Worm (Caenorhabditis elegans) whole organism, L1 larva: Measurements from ENCODE around the gene paa-1.

Experiments
- C16A3.4 ChIP-seq: fragments of 150-350 bp; optimal IDR thresholded peaks from 2 replicates; lab custom pipeline; 2014; ENCODE audit warnings: missing biosample characterization, missing genetic modification characterization
- C34B4.2 ChIP-seq: sonication (generic microtip); optimal IDR thresholded peaks from 2 replicates; lab custom pipeline; 2017; ENCODE audit warnings: mild to moderate bottlenecking, missing genetic modification characterization, missing compliant biosample characterization
- F16B12.6 ChIP-seq: fragments of 150-350 bp; optimal IDR thresholded peaks from 2 replicates; lab custom pipeline; 2014; ENCODE audit warnings: missing biosample characterization, missing genetic modification characterization
- alr-1 ChIP-seq: fragments of 200-800 bp; sonication (Bioruptor generic); optimal IDR thresholded peaks from 2 replicates; lab custom pipeline; 2018; ENCODE audit warnings: borderline replicate concordance, mild to moderate bottlenecking, missing genetic modification characterization, missing compliant biosample characterization
- aly-2 ChIP-seq: fragments of 150-350 bp; optimal IDR thresholded peaks from 2 replicates; lab custom pipeline; 2014; ENCODE audit warnings: missing biosample characterization, missing genetic modification characterization
- blmp-1 ChIP-seq: fragments of 150-350 bp; optimal IDR thresholded peaks from 2 replicates; lab custom pipeline; 2014; ENCODE audit warnings: missing biosample characterization, missing genetic modification characterization
- ceh-63 ChIP-seq: fragments of 200-800 bp; sonication (Bioruptor generic); optimal IDR thresholded peaks from 2 replicates; lab custom pipeline; 2018; ENCODE audit warnings: mild to moderate bottlenecking, missing genetic modification characterization, missing compliant biosample characterization
- ceh-88 ChIP-seq: fragments of 200-800 bp; sonication (Bioruptor generic); IDR thresholded peaks from 2 replicates; pipeline ENCODE4 v1.3.6; 2022; ENCODE audit warnings: missing genetic modification characterization, missing compliant biosample characterization
- ceh-90 ChIP-seq: sonication (generic microtip); optimal IDR thresholded peaks from 2 replicates; lab custom pipeline; 2016; ENCODE audit warnings: missing genetic modification characterization, missing compliant biosample characterization
- dpl-1 ChIP-seq, 3 experiments: fragments of 150-350 bp in 2 of 3; sonication (generic microtip) in 1 of 3; optimal IDR thresholded peaks; 2 replicates each; lab custom pipeline; 2014 to 2017; ENCODE audit warnings: missing biosample characterization in 3 of 3, missing genetic modification characterization in 3 of 3, missing genetic modification reagents in 3 of 3
- efl-1 ChIP-seq, 4 experiments: fragments of 150-350 bp; optimal IDR thresholded peaks in 3 of 4; peaks in 1 of 4; 1 replicate in 1 of 4; 2 replicates in 3 of 4; lab custom pipeline; 2014; ENCODE audit warnings: missing biosample characterization in 2 of 4, missing genetic modification characterization in 2 of 4, missing genetic modification reagents in 2 of 4
- egl-13 ChIP-seq: sonication (generic microtip); optimal IDR thresholded peaks from 2 replicates; lab custom pipeline; 2016; ENCODE audit warnings: missing genotype, missing genetic modification reagents, missing genetic modification characterization, missing compliant biosample characterization
- elt-2 ChIP-seq: sonication (generic microtip); optimal IDR thresholded peaks from 2 replicates; lab custom pipeline; 2016; ENCODE audit warnings: missing genetic modification characterization, mild to moderate bottlenecking, inconsistent platforms, missing compliant biosample characterization, missing genetic modification reagents
- elt-3 ChIP-seq, 6 experiments: fragments of 150-350 bp in 1 of 6; sonication (generic microtip); optimal IDR thresholded peaks; 2 replicates each; lab custom pipeline; 2017 to 2018; ENCODE audit warnings: missing biosample characterization in 6 of 6, missing genetic modification characterization in 6 of 6, inconsistent platforms in 1 of 6
- fkh-4 ChIP-seq: sonication (generic microtip); optimal IDR thresholded peaks from 2 replicates; lab custom pipeline; 2016; ENCODE audit warnings: missing compliant biosample characterization, missing genetic modification characterization, borderline replicate concordance
- lin-35 ChIP-seq, 2 experiments: fragments of 150-350 bp; optimal IDR thresholded peaks; 2 replicates each; lab custom pipeline; 2014; ENCODE audit warnings: missing biosample characterization in 2 of 2, missing genetic modification characterization in 2 of 2, missing genetic modification reagents in 2 of 2
- lsy-2 ChIP-seq, 2 experiments: fragments of 150-350 bp; optimal IDR thresholded peaks; 2 replicates each; lab custom pipeline; 2014; ENCODE audit warnings: missing biosample characterization in 2 of 2, missing genetic modification characterization in 2 of 2
- mab-9 ChIP-seq: fragments of 200-800 bp; sonication (Bioruptor generic); IDR thresholded peaks from 2 replicates; pipeline ENCODE4 v1.3.6; 2022; ENCODE audit warnings: missing genetic modification reagents, missing genetic modification characterization, missing compliant biosample characterization
- mdl-1 ChIP-seq, 2 experiments: fragments of 150-350 bp; optimal IDR thresholded peaks; 2 replicates each; lab custom pipeline; 2014 to 2017; ENCODE audit warnings: missing biosample characterization in 2 of 2, missing genetic modification characterization in 2 of 2, inconsistent platforms in 1 of 2
- mef-2 ChIP-seq: fragments of 150-350 bp; optimal IDR thresholded peaks from 2 replicates; lab custom pipeline; 2014; ENCODE audit warnings: missing biosample characterization, missing genetic modification characterization
- nhr-11 ChIP-seq: fragments of 150-350 bp; optimal IDR thresholded peaks from 2 replicates; lab custom pipeline; 2014; ENCODE audit warnings: missing biosample characterization, missing genetic modification characterization
- nhr-12 ChIP-seq: sonication (generic microtip); optimal IDR thresholded peaks from 2 replicates; lab custom pipeline; 2017; ENCODE audit warnings: missing biosample characterization, missing genetic modification characterization
- nhr-237 ChIP-seq: fragments of 150-350 bp; optimal IDR thresholded peaks from 2 replicates; lab custom pipeline; 2014; ENCODE audit warnings: missing biosample characterization, missing genetic modification characterization
- nhr-47 ChIP-seq: sonication (generic microtip); optimal IDR thresholded peaks from 2 replicates; lab custom pipeline; 2016; ENCODE audit warnings: mild to moderate bottlenecking, missing genetic modification characterization, moderate library complexity, missing compliant biosample characterization
- nhr-71 ChIP-seq: sonication (generic microtip); optimal IDR thresholded peaks from 2 replicates; lab custom pipeline; 2016; ENCODE audit warnings: mild to moderate bottlenecking, missing genetic modification characterization, moderate library complexity, missing compliant biosample characterization
- nhr-76 ChIP-seq: sonication (generic microtip); optimal IDR thresholded peaks from 2 replicates; lab custom pipeline; 2017; ENCODE audit warnings: missing biosample characterization, missing genetic modification characterization
- nhr-77 ChIP-seq: fragments of 150-350 bp; optimal IDR thresholded peaks from 2 replicates; lab custom pipeline; 2014; ENCODE audit warnings: missing biosample characterization, missing genetic modification characterization
- nhr-85 ChIP-seq: sonication (generic microtip); peaks from one replicate; lab custom pipeline; 2016; ENCODE audit warnings: missing genetic modification characterization, inconsistent platforms, missing compliant biosample characterization
- pag-3 ChIP-seq: sonication (generic microtip); optimal IDR thresholded peaks from 2 replicates; lab custom pipeline; 2017; ENCODE audit warnings: missing genetic modification characterization, mild to moderate bottlenecking, missing compliant biosample characterization, antibody characterized with exemption, borderline replicate concordance; ENCODE audit not compliant: insufficient read depth
- sup-37 ChIP-seq: fragments of 200-800 bp; sonication (Bioruptor generic); optimal IDR thresholded peaks from 2 replicates; lab custom pipeline; 2018; ENCODE audit warnings: mild to moderate bottlenecking, missing genetic modification characterization, missing compliant biosample characterization
- swsn-7 ChIP-seq: sonication (generic microtip); optimal IDR thresholded peaks from 2 replicates; lab custom pipeline; 2016; ENCODE audit warnings: missing genetic modification characterization, missing compliant biosample characterization
- tbx-2 ChIP-seq: sonication (generic microtip); optimal IDR thresholded peaks from 2 replicates; lab custom pipeline; 2016; ENCODE audit warnings: missing genetic modification characterization, missing compliant biosample characterization
- unc-130 ChIP-seq: fragments of 150-350 bp; optimal IDR thresholded peaks from 2 replicates; lab custom pipeline; 2017; ENCODE audit warnings: missing biosample characterization, missing genetic modification characterization, inconsistent platforms
- unc-30 ChIP-seq: sonication (generic microtip); optimal IDR thresholded peaks from 2 replicates; lab custom pipeline; 2017; ENCODE audit warnings: missing biosample characterization, missing genetic modification characterization
- unc-86 ChIP-seq: sonication (generic microtip); optimal IDR thresholded peaks from 2 replicates; lab custom pipeline; 2016; ENCODE audit warnings: missing genetic modification characterization, missing compliant biosample characterization
- xbp-1 ChIP-seq: sonication (generic microtip); optimal IDR thresholded peaks from 2 replicates; lab custom pipeline; 2016; ENCODE audit warnings: missing genetic modification characterization, missing compliant biosample characterization
- zag-1 ChIP-seq: fragments of 150-350 bp; optimal IDR thresholded peaks from 2 replicates; lab custom pipeline; 2014; ENCODE audit warnings: missing biosample characterization, missing genetic modification characterization

Gene paa-1

ce11 chrIII:5453290-5453689 lies 2.8 kb downstream of the paa-1 start, which contains the start of gene F48E8.4:
Gene F48E8.4, plus strand, starts transcription at chrIII:5453590.
- TF ChIP-seq fkh-4 (no peak), efl-1 (optimal IDR thresholded peaks at IDR 0.05; lab: Kevin White, UChicago) (no peak), efl-1 (GFP tag; optimal IDR thresholded peaks at IDR 0.05 in 1 of 2; lab: Kevin White, UChicago) (peak in 1 of 2 experiments; percentile 82)

ce11 chrIII:5461079-5461478 lies 10.5 kb downstream of the paa-1 start, which contains the start of gene F48E8.3:
Gene F48E8.3, plus strand, starts transcription at chrIII:5461379.
- TF ChIP-seq unc-130 (no peak), nhr-11 (no peak), F16B12.6 (tag; lab: Kevin White, UChicago) (no peak), lin-35 (GFP tag; optimal IDR thresholded peaks at IDR 0.05; lab: Kevin White, UChicago) (no peak), ceh-63 (GFP tag; lab: Kevin White, UChicago) (no peak), alr-1 (tag; lab: Kevin White, UChicago) (no peak)

- TF ChIP-seq xbp-1 (tag; lab: Kevin White, UChicago) (no peak), unc-130 (no peak), nhr-77 (tag; lab: Kevin White, UChicago) (no peak), unc-86 (tag; lab: Kevin White, UChicago) (no peak), C34B4.2 (tag; lab: Kevin White, UChicago) (no peak), unc-30 (tag; lab: Kevin White, UChicago) (no peak), mdl-1 (tag; optimal IDR thresholded peaks at IDR 0.05; lab: Kevin White, UChicago) (no peak), C16A3.4 (tag; lab: Kevin White, UChicago) (no peak), egl-13 (tag; lab: Kevin White, UChicago) (no peak), dpl-1 (GFP tag; optimal IDR thresholded peaks at IDR 0.05; lab: Kevin White, UChicago) (no peak), blmp-1 (tag; lab: Kevin White, UChicago) (no peak), swsn-7 (tag; lab: Kevin White, UChicago) (no peak), elt-3 (tag; optimal IDR thresholded peaks at IDR 0.05; lab: Kevin White, UChicago) (no peak), ceh-88 (no peak), aly-2 (tag; lab: Kevin White, UChicago) (no peak), mef-2 (tag; lab: Kevin White, UChicago) (no peak), ceh-90 (no peak), nhr-237 (tag; lab: Kevin White, UChicago) (no peak), F16B12.6 (tag; lab: Kevin White, UChicago) (no peak), zag-1 (tag; lab: Kevin White, UChicago) (no peak)
Measured at ce11 chrIII:5464077-5464476, 13.5 kb downstream of the paa-1 start, which contains the start of gene F48E8.2. Gene F48E8.2, plus strand, starts transcription at chrIII:5464377.

DNA sequence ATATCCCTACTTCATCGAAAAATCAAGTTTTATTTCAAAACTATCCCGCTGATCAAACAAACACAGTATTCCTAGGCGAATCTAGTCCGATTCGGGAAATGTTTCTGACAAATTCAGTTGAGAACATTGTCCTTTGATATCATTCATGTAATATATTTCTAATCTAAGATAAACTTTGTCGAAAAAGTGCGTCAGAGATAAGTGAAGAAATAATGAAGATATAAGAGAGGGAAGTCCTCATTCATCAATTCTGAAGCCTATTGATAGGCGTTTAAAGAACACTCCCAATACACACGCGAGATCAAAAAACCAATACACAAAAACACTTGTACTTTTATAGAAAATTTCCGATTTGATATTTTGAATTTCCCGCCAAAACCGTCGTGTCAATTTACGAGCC lies 14.3 kb downstream of the paa-1 start:
- TF ChIP-seq nhr-12 (tag; lab: Kevin White, UChicago) (no peak), nhr-71 (peak; percentile 39), nhr-77 (tag; lab: Kevin White, UChicago) (no peak), elt-2 (tag; lab: Kevin White, UChicago) (no peak), zag-1 (tag; lab: Kevin White, UChicago) (no peak), nhr-85 (tag; lab: Kevin White, UChicago) (peak; percentile 47), tbx-2 (tag; lab: Kevin White, UChicago) (no peak), nhr-47 (no peak), elt-3 (tag; optimal IDR thresholded peaks at IDR 0.05; lab: Kevin White, UChicago) (peak in 4 of 6 experiments; percentile 14 to 67 (median 48)), blmp-1 (tag; lab: Kevin White, UChicago) (peak; percentile 33), nhr-76 (no peak)

- TF ChIP-seq swsn-7 (tag; lab: Kevin White, UChicago) (no peak), efl-1 (optimal IDR thresholded peaks at IDR 0.05; lab: Kevin White, UChicago) (no peak), efl-1 (GFP tag; optimal IDR thresholded peaks at IDR 0.05 in 1 of 2; lab: Kevin White, UChicago) (peak in 1 of 2 experiments; percentile 52), xbp-1 (tag; lab: Kevin White, UChicago) (no peak), pag-3 (no peak), sup-37 (GFP tag; lab: Kevin White, UChicago) (no peak), lsy-2 (tag; optimal IDR thresholded peaks at IDR 0.05; lab: Kevin White, UChicago) (no peak), elt-2 (tag; lab: Kevin White, UChicago) (no peak), mab-9 (GFP tag; lab: Robert Waterston, UW) (no peak)
Measured at ce11 chrIII:5469090-5469489, 18.6 kb downstream of the paa-1 start.
